Fruit fly (Drosophila melanogaster): Measurements from ENCODE around the gene comt.

The comt gene

dm6 chrX:13258757-13259067 lies at the start of gene comt (continued):
- TF ChIP-seq pan (optimal IDR thresholded peaks at IDR 0.05) (no peak), pan (GFP tag; optimal IDR thresholded peaks at IDR 0.05 in 1 of 2, IDR thresholded peaks at IDR 0.05 in 1 of 2) (peak in 1 of 2 experiments; percentile 63), Aef1 (GFP tag; IDR thresholded peaks at IDR 0.05) (peak; percentile 33; the same call in 1 of the 3 replicates), HLH4C (GFP tag; IDR thresholded peaks at IDR 0.05; ENCODE audit: partially characterized antibody) (no peak), CG6791 (GFP tag; IDR thresholded peaks at IDR 0.05; ENCODE audit: partially characterized antibody) (no peak), CG34224 (GFP tag; IDR thresholded peaks at IDR 0.05; ENCODE audit: partially characterized antibody) (no peak), ewg (GFP tag; optimal IDR thresholded peaks at IDR 0.05) (peak; percentile 88), CG15479 (GFP tag; optimal IDR thresholded peaks at IDR 0.05) (no peak), CG7786 (GFP tag; optimal IDR thresholded peaks at IDR 0.05) (no peak), CG11398 (GFP tag; optimal IDR thresholded peaks at IDR 0.05) (no peak), CG31441 (GFP tag; IDR thresholded peaks at IDR 0.05) (peak; percentile 76), Abd-B (GFP tag; optimal IDR thresholded peaks at IDR 0.05) (peak; percentile 28), CG31224 (GFP tag; IDR thresholded peaks at IDR 0.05) (peak; percentile 32; the same call in 1 of the 2 replicates), nau (GFP tag; optimal IDR thresholded peaks at IDR 0.05) (no peak), prd (optimal IDR thresholded peaks at IDR 0.05) (no peak), prd (GFP tag; IDR thresholded peaks at IDR 0.05) (peak; percentile 77), MBD-R2 (GFP tag; IDR thresholded peaks at IDR 0.05) (no peak; the same call in 1 of the 2 replicates), zf30C (GFP tag; optimal IDR thresholded peaks at IDR 0.05) (no peak), CG11504 (tag; optimal IDR thresholded peaks at IDR 0.05) (no peak), CG1529 (GFP tag; optimal IDR thresholded peaks at IDR 0.05) (no peak), CG4360 (GFP tag; IDR thresholded peaks at IDR 0.05) (no peak), Dip3 (GFP tag; optimal IDR thresholded peaks at IDR 0.05) (no peak), CG17385 (GFP tag; optimal IDR thresholded peaks at IDR 0.05) (peak; percentile 32), yki (optimal IDR thresholded peaks at IDR 0.05) (no peak), dmrt99B (tag; optimal IDR thresholded peaks at IDR 0.05) (no peak), aop (GFP tag; IDR thresholded peaks at IDR 0.05) (no peak), CG4707 (GFP tag; optimal IDR thresholded peaks at IDR 0.05) (no peak), CG11456 (GFP tag; IDR thresholded peaks at IDR 0.05) (0 out of 3 replicates have a peak, but pooled peaks have one; percentile 50), CG9817 (tag; optimal IDR thresholded peaks at IDR 0.05) (peak; percentile 17), Hr39 (optimal IDR thresholded peaks at IDR 0.05) (no peak), Meics (GFP tag; optimal IDR thresholded peaks at IDR 0.05) (no peak), knrl (GFP tag; IDR thresholded peaks at IDR 0.05; ENCODE audit: partially characterized antibody) (no peak), jing (GFP tag; optimal IDR thresholded peaks at IDR 0.05) (no peak), gcm2 (GFP tag; optimal IDR thresholded peaks at IDR 0.05) (no peak), CG9727 (GFP tag; optimal IDR thresholded peaks at IDR 0.05) (peak; percentile 74), CG7271 (tag; optimal IDR thresholded peaks at IDR 0.05) (peak; percentile 38), sima (GFP tag; optimal IDR thresholded peaks at IDR 0.05) (no peak), CG12744 (GFP tag; optimal IDR thresholded peaks at IDR 0.05) (no peak), CG2120 (GFP tag; optimal IDR thresholded peaks at IDR 0.05) (peak; percentile 23), psq (GFP tag; optimal IDR thresholded peaks at IDR 0.05) (no peak), CG6854 (GFP tag; optimal IDR thresholded peaks at IDR 0.05) (no peak), Lpt (GFP tag; optimal IDR thresholded peaks at IDR 0.05) (no peak), HmgZ (tag; optimal IDR thresholded peaks at IDR 0.05) (no peak), CG14014 (GFP tag; IDR thresholded peaks at IDR 0.05) (peak; percentile 39; the same call in 1 of the 2 replicates), CG14860 (GFP tag; IDR thresholded peaks at IDR 0.05; ENCODE audit: partially characterized antibody) (no peak), kay (GFP tag; optimal IDR thresholded peaks at IDR 0.05) (no peak), CG42726 (GFP tag; IDR thresholded peaks at IDR 0.05; ENCODE audit: partially characterized antibody) (no peak), E2f1 (GFP tag; IDR thresholded peaks at IDR 0.05) (0 out of 2 replicates have a peak, but pooled peaks have one; percentile 20), CoRest (tag; optimal IDR thresholded peaks at IDR 0.05) (peak; percentile 72), CG4820 (GFP tag; optimal IDR thresholded peaks at IDR 0.05) (peak; percentile 17), CG10209 (GFP tag; optimal IDR thresholded peaks at IDR 0.05) (peak; percentile 58), Adf1 (GFP tag; IDR thresholded peaks at IDR 0.05) (no peak)
